Worm (Caenorhabditis elegans): ENCODE data around the gene srxa-1.

Gene srxa-1

DNA sequence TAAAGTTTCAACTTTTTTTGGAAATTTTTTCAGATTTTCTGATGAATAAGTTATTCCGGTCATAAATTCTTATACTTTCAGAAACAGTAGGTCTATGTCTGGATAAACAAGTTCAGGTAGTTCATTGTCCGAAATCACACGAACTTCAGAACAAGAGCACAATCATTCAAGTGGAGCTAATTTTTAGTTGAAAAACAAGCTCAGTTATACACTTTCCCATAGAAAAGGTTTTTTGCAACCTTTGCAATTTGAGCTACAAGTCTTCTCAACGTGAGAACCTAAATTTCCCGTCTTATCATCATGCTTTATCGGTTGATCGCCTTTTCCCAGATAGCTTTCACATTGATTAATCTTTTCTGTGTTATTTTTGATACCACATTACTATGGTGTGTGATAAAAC lies at the start of gene srxa-1:
Gene srxa-1, plus strand, starts transcription at position 301 of the 400 bp plus-strand sequence.
- no peak for TF ChIP-seq tra-4 (tag; optimal IDR thresholded peaks at IDR 0.05)
- TF ChIP-seq F13C5.2 (tag; optimal IDR thresholded peaks at IDR 0.05): no peak
- no peak for TF ChIP-seq flt-1 (GFP tag; IDR thresholded peaks at IDR 0.05)
- TF ChIP-seq hnd-1 (tag; optimal IDR thresholded peaks at IDR 0.05): no peak
- TF ChIP-seq aly-1 (tag; optimal IDR thresholded peaks at IDR 0.05): no peak
- no peak for TF ChIP-seq tbx-37 (GFP tag; conservative IDR thresholded peaks at IDR 0.05)
- no peak for TF ChIP-seq ama-1 (optimal IDR thresholded peaks at IDR 0.05)
- TF ChIP-seq ceh-36 (tag; optimal IDR thresholded peaks at IDR 0.05): no peak
- no peak for TF ChIP-seq hmbx-1 (tag; optimal IDR thresholded peaks at IDR 0.05)
- TF ChIP-seq ets-7 (tag; optimal IDR thresholded peaks at IDR 0.05): no peak
- no peak for TF ChIP-seq scrt-1 (GFP tag; IDR thresholded peaks at IDR 0.05)
- no peak for TF ChIP-seq B0310.2 (tag; optimal IDR thresholded peaks at IDR 0.05)
- TF ChIP-seq sea-1 (GFP tag; conservative IDR thresholded peaks at IDR 0.05): no peak
- TF ChIP-seq hmg-4 (GFP tag; optimal IDR thresholded peaks at IDR 0.05): no peak
- no peak for TF ChIP-seq tbx-11 (GFP tag; IDR thresholded peaks at IDR 0.05)
- no peak for TF ChIP-seq pes-1 (GFP tag; IDR thresholded peaks at IDR 0.05)
- TF ChIP-seq ceh-13 (GFP tag; optimal IDR thresholded peaks at IDR 0.05): no peak

DNA sequence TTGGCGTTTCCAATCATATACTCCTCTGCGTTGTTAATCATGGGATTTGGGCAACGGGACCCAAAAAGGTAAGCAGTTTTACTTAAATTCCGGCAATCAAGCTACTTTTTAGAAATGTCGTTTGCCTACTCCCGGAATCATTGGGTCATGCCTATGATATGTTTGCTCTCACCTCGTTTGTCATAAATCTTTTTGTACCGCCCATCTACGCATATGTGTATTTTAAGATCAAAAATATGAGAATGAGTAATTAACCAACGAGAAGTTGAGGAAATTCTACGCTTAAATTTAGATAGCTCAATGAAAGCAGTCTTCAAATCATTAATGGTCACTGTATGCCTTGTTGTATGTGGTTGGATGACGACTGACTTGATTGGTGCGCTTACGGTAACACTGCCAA lies 49.6 kb upstream of the srxa-1 start:
- TF ChIP-seq aly-1 (tag; optimal IDR thresholded peaks at IDR 0.05) (no peak), hmbx-1 (tag; optimal IDR thresholded peaks at IDR 0.05) (no peak), tbx-37 (GFP tag; conservative IDR thresholded peaks at IDR 0.05) (no peak), tbx-11 (GFP tag; IDR thresholded peaks at IDR 0.05) (no peak)

DNA sequence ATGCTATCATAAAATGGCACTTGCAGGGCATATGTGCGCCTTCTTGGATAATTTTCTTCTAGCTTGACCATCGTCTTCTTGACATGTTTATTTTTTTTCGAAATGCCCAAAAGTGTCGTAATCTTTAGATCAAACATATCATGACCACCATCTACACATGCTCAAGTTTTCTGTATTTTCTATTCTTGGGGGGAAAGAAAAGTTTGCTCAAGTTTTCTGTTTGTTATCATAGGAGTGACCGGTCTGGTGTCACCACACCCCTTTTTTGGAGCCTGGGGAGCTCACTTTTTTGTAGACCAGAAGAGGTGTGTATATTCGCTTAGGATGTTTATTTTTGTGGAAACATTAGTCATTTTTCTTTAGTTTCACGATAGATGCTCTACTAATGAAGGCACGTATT lies 46.5 kb upstream of the srxa-1 start, which contains the start of gene klf-2:
Gene klf-2, plus strand, starts transcription at position 301 of the 400 bp plus-strand sequence.
- no peak for TF ChIP-seq tbx-11 (GFP tag; IDR thresholded peaks at IDR 0.05)
- TF ChIP-seq hnd-1 (tag; optimal IDR thresholded peaks at IDR 0.05): no peak
- no peak for TF ChIP-seq ets-7 (tag; optimal IDR thresholded peaks at IDR 0.05)
- TF ChIP-seq flt-1 (GFP tag; IDR thresholded peaks at IDR 0.05): no peak
- no peak for TF ChIP-seq ceh-13 (GFP tag; optimal IDR thresholded peaks at IDR 0.05)
- TF ChIP-seq F13C5.2 (tag; optimal IDR thresholded peaks at IDR 0.05): no peak
- no peak for TF ChIP-seq tra-4 (tag; optimal IDR thresholded peaks at IDR 0.05)
- no peak for TF ChIP-seq hmbx-1 (tag; optimal IDR thresholded peaks at IDR 0.05)
- TF ChIP-seq ama-1 (optimal IDR thresholded peaks at IDR 0.05): no peak
- TF ChIP-seq sea-1 (GFP tag; conservative IDR thresholded peaks at IDR 0.05): no peak
- TF ChIP-seq B0310.2 (tag; optimal IDR thresholded peaks at IDR 0.05): no peak
- TF ChIP-seq ceh-36 (tag; optimal IDR thresholded peaks at IDR 0.05): no peak
- TF ChIP-seq hmg-4 (GFP tag; optimal IDR thresholded peaks at IDR 0.05): no peak
- TF ChIP-seq scrt-1 (GFP tag; IDR thresholded peaks at IDR 0.05): no peak
- TF ChIP-seq tbx-37 (GFP tag; conservative IDR thresholded peaks at IDR 0.05): no peak
- TF ChIP-seq pes-1 (GFP tag; IDR thresholded peaks at IDR 0.05): no peak
- TF ChIP-seq aly-1 (tag; optimal IDR thresholded peaks at IDR 0.05): no peak

DNA sequence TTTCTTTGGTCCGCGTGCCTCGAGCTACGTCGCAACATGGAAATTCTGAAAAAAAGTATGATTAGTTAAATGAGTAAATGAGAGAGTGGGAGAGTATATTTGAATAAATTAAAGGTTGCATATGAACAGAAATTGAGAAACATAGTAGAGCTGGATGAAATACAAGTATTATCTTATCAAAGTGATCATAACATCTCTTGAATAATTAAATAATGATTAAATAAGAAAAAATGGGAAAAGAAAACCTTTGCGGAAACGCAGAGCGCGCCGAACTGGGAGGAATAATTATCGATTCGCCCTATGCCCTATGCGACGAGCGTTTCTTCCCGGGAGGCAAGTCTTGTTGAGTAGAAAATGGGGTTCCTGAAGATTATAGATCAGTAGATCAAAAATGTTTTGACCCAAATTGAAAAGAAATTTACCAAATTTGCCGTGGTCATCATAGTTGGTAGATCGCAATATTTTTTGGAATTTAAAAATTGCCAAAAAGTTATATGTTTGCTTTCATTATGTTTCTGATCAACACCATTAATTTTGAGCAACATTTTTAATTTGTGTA lies 42.3 kb upstream of the srxa-1 start, which contains the start of gene F53F8.3:
Gene F53F8.3, minus strand, starts transcription at position 51 of the 559 bp plus-strand sequence.
- TF ChIP-seq tra-4 (tag; optimal IDR thresholded peaks at IDR 0.05) (no peak), hnd-1 (tag; optimal IDR thresholded peaks at IDR 0.05) (no peak)

DNA sequence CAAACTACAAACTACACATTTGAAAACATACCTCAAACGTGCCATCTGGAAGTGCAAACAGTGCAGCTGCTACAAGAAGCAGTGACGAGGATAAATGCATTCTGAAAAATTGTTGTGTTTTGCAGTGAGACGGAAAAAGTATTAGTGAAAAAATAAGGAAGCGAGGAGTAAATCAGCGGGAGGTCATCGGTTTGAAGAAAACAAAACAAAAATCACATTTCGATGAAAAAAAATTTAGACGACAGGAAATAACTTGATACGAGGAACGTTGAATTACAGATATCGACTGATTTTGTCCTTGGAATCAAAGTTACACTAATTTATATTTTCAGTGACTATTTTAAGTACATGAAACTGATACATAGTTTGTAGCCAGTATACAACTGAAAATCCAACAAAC lies 40.3 kb upstream of the srxa-1 start, which contains the start of gene F53F8.4:
Gene F53F8.4, minus strand, starts transcription at position 101 of the 400 bp plus-strand sequence.
- TF ChIP-seq tbx-37 (GFP tag; conservative IDR thresholded peaks at IDR 0.05) (no peak), hmg-4 (GFP tag; optimal IDR thresholded peaks at IDR 0.05) (no peak), aly-1 (tag; optimal IDR thresholded peaks at IDR 0.05) (no peak), B0310.2 (tag; optimal IDR thresholded peaks at IDR 0.05) (no peak), ets-7 (tag; optimal IDR thresholded peaks at IDR 0.05) (no peak), ama-1 (optimal IDR thresholded peaks at IDR 0.05) (no peak), hmbx-1 (tag; optimal IDR thresholded peaks at IDR 0.05) (no peak), sea-1 (GFP tag; conservative IDR thresholded peaks at IDR 0.05) (no peak), ceh-13 (GFP tag; optimal IDR thresholded peaks at IDR 0.05) (no peak), scrt-1 (GFP tag; IDR thresholded peaks at IDR 0.05) (no peak), tra-4 (tag; optimal IDR thresholded peaks at IDR 0.05) (no peak)

DNA sequence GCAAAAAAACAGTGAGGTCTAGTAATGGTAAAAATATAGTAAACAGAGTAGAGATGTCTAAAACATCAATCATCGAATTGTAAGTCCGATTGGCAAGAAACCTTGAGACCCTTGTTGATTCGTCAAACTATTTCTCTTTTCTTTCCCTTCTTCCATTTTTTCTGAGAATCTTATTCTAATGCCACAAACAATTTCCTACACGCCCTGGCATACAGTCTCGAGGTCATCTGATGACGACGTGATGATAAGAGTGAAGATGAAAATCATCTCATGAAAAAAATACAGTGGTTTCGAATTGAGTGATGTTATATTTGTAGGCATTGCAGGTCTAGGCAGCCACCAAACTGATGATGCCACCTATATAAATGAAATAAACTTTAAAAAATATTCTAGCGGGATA lies 39.0 kb upstream of the srxa-1 start:
- no peak for TF ChIP-seq pes-1 (GFP tag; IDR thresholded peaks at IDR 0.05)
- TF ChIP-seq tbx-37 (GFP tag; conservative IDR thresholded peaks at IDR 0.05): no peak
- no peak for TF ChIP-seq flt-1 (GFP tag; IDR thresholded peaks at IDR 0.05)
- TF ChIP-seq aly-1 (tag; optimal IDR thresholded peaks at IDR 0.05): no peak
- no peak for TF ChIP-seq ama-1 (optimal IDR thresholded peaks at IDR 0.05)
- no peak for TF ChIP-seq B0310.2 (tag; optimal IDR thresholded peaks at IDR 0.05)
- no peak for TF ChIP-seq ets-7 (tag; optimal IDR thresholded peaks at IDR 0.05)
- TF ChIP-seq ceh-36 (tag; optimal IDR thresholded peaks at IDR 0.05): no peak
- TF ChIP-seq hnd-1 (tag; optimal IDR thresholded peaks at IDR 0.05): no peak
- no peak for TF ChIP-seq hmbx-1 (tag; optimal IDR thresholded peaks at IDR 0.05)
- TF ChIP-seq sea-1 (GFP tag; conservative IDR thresholded peaks at IDR 0.05): no peak
- TF ChIP-seq hmg-4 (GFP tag; optimal IDR thresholded peaks at IDR 0.05): no peak
- TF ChIP-seq tra-4 (tag; optimal IDR thresholded peaks at IDR 0.05): no peak
- TF ChIP-seq ceh-13 (GFP tag; optimal IDR thresholded peaks at IDR 0.05): no peak
- no peak for TF ChIP-seq scrt-1 (GFP tag; IDR thresholded peaks at IDR 0.05)
- no peak for TF ChIP-seq tbx-11 (GFP tag; IDR thresholded peaks at IDR 0.05)
- no peak for TF ChIP-seq F13C5.2 (tag; optimal IDR thresholded peaks at IDR 0.05)

DNA sequence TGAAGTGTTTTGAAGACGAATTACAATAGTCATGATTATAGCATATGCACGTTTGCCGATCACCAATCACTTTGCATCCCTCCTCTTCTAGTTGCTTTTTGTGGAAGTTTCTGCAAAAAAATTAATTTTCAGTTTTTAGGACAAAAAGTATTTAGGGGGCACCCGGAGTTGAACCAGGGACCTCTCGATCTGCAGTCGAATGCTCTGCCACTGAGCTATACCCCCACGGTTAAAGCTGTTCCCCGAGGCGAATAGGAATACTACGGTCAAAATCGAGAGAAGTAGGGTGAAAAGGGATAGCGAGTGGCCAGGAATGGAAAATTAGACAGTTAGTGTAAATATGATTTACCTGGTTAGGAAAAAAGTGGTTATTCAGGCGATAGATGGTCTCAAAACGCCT lies 37.9 kb upstream of the srxa-1 start:
- peak; percentile 84 for TF ChIP-seq pes-1 (GFP tag; IDR thresholded peaks at IDR 0.05)
- TF ChIP-seq ceh-36 (tag; optimal IDR thresholded peaks at IDR 0.05): peak; percentile 52
- TF ChIP-seq hmbx-1 (tag; optimal IDR thresholded peaks at IDR 0.05): peak; percentile 42
- peak; percentile 35 for TF ChIP-seq tra-4 (tag; optimal IDR thresholded peaks at IDR 0.05)
- peak; percentile 83; the same call in 1 of the 2 replicates for TF ChIP-seq scrt-1 (GFP tag; IDR thresholded peaks at IDR 0.05)
- TF ChIP-seq ama-1 (optimal IDR thresholded peaks at IDR 0.05): no peak
- TF ChIP-seq ceh-13 (GFP tag; optimal IDR thresholded peaks at IDR 0.05): peak; percentile 54
- peak; percentile 74 for TF ChIP-seq F13C5.2 (tag; optimal IDR thresholded peaks at IDR 0.05)
- TF ChIP-seq hmg-4 (GFP tag; optimal IDR thresholded peaks at IDR 0.05): peak; percentile 79
- peak; percentile 49 for TF ChIP-seq hnd-1 (tag; optimal IDR thresholded peaks at IDR 0.05)
- peak; percentile 74; the same call in 1 of the 2 replicates for TF ChIP-seq sea-1 (GFP tag; conservative IDR thresholded peaks at IDR 0.05)
- TF ChIP-seq B0310.2 (tag; optimal IDR thresholded peaks at IDR 0.05): peak; percentile 12
- peak; percentile 66 for TF ChIP-seq tbx-37 (GFP tag; conservative IDR thresholded peaks at IDR 0.05)
- TF ChIP-seq ets-7 (tag; optimal IDR thresholded peaks at IDR 0.05): no peak
- peak; percentile 78 for TF ChIP-seq tbx-11 (GFP tag; IDR thresholded peaks at IDR 0.05)
- peak; percentile 59 for TF ChIP-seq aly-1 (tag; optimal IDR thresholded peaks at IDR 0.05)
- peak; percentile 66 for TF ChIP-seq flt-1 (GFP tag; IDR thresholded peaks at IDR 0.05)

All from whole organism, early embryonic.